Fruit fly (Drosophila melanogaster) whole organism, embryonic: Measurements from ENCODE around the gene CG12951.

ENCODE experiments used
- CG12391 ChIP-seq: fragments of 200-800 bp; sonication (Bioruptor generic); optimal IDR thresholded peaks from 3 replicates; lab custom pipeline; 2018; ENCODE audit warnings: missing biosample characterization, mild to moderate bottlenecking, missing genetic modification characterization, moderate library complexity
- CG1602 ChIP-seq: fragments of 200-800 bp; sonication (Bioruptor generic); optimal IDR thresholded peaks from 3 replicates; lab custom pipeline; 2016; ENCODE audit warnings: missing biosample characterization, missing genetic modification characterization
- CG2889 ChIP-seq: fragments of 200-800 bp; sonication (Bioruptor generic); IDR thresholded peaks from 3 replicates; pipeline ENCODE4 v1.3.6; 2022; ENCODE audit warnings: missing biosample characterization, missing genetic modification characterization
- CG3281 ChIP-seq: fragments of 200-800 bp; sonication (Bioruptor generic); optimal IDR thresholded peaks from 3 replicates; lab custom pipeline; 2017; ENCODE audit warnings: missing biosample characterization, mild to moderate bottlenecking, missing genetic modification characterization
- Elba2 ChIP-seq: fragments of 200-800 bp; sonication (Bioruptor generic); optimal IDR thresholded peaks from 3 replicates; lab custom pipeline; 2016; ENCODE audit warnings: missing biosample characterization, missing genetic modification characterization
- Hr51 ChIP-seq, 2 experiments: fragments of 200-800 bp; sonication (Bioruptor generic); optimal IDR thresholded peaks; 2 replicates in 1 of 2; 3 replicates in 1 of 2; lab custom pipeline; 2016 to 2018; ENCODE audit warnings: missing biosample characterization in 2 of 2, missing genetic modification characterization in 2 of 2, mild to moderate bottlenecking in 1 of 2, moderate library complexity in 1 of 2
- Sry-δ ChIP-seq: fragments of 200-800 bp; sonication (Bioruptor generic); optimal IDR thresholded peaks from 2 replicates; lab custom pipeline; 2016; ENCODE audit warnings: missing biosample characterization, missing genetic modification characterization
- pan ChIP-seq, 4 experiments: fragments of >200 bp in 3 of 4; fragments of 200-800 bp in 1 of 4; sonication (Bioruptor generic) in 1 of 4; optimal IDR thresholded peaks in 3 of 4; IDR thresholded peaks in 1 of 4; 2 replicates each; pipeline versions ENCODE4 v1.3.6 to Lab custom; 2017 to 2022; ENCODE audit warnings: missing biosample characterization in 2 of 4, missing genetic modification characterization in 2 of 4, mixed read lengths in 1 of 4
- yki ChIP-seq: fragments of >200 bp; optimal IDR thresholded peaks from 3 replicates; lab custom pipeline; 2018

DNA sequence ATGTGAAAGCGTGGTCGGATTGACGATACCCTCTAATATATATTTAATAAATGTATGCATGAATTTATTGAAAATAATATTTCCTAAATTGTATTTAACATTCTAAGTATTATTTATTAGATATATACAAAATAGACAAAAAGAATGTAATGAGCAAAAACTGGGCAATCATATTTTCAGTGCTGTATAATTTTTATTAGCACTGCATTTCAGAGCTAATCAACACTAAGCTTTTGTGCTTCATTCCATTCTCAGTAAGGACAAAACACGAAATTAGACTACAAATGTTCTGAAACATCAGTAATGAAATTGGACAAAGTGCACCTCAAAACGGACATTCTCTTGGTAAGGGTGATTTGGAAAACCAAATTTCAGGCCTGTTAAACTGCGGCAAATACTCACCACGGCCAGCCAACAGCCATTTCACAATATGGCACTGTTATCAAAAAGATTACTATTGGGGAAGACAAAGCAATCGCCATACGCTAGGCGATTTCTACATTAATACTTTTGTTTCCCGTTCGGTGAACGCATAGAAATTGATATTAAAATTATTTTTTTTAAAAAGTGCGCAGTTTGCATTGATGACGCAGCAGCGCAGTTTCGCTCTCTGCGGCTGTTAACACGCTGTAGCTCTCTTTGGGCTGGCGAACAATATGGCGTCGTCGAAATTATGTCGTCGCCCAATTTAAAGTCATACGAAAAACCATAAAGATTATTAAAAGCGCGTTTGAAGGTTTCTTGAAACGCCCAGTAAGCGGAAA is 10.5 kb upstream of the CG12951 start:
- peak in 1 of 2 experiments; percentile 24 for TF ChIP-seq pan (optimal IDR thresholded peaks at IDR 0.05; lab: Kevin White, UChicago)
- peak in 1 of 2 experiments; percentile 87 for TF ChIP-seq pan (GFP tag; optimal IDR thresholded peaks at IDR 0.05 in 1 of 2, IDR thresholded peaks at IDR 0.05 in 1 of 2)
- peak; percentile 83 for TF ChIP-seq CG1602
- TF ChIP-seq Elba2 (GFP tag; lab: Kevin White, UChicago), result no peak
- TF ChIP-seq Sry-δ, result peak; percentile 10
- TF ChIP-seq Hr51 (GFP tag; optimal IDR thresholded peaks at IDR 0.05; lab: Kevin White, UChicago), result peak; percentile 76 to 93
- no peak for TF ChIP-seq yki
- TF ChIP-seq CG12391, result peak; percentile 94
- TF ChIP-seq CG2889 (GFP tag; lab: Robert Waterston, UW), result peak; percentile 71
- peak; percentile 95 for TF ChIP-seq CG3281
